Worm (Caenorhabditis elegans): Measurements from ENCODE around the gene clh-3.

- TF ChIP-seq B0261.1 (tag; optimal IDR thresholded peaks at IDR 0.05) = no peak
- no peak for TF ChIP-seq nhr-179 (tag; optimal IDR thresholded peaks at IDR 0.05)
- TF ChIP-seq lin-40 (tag; optimal IDR thresholded peaks at IDR 0.05) = no peak
- no peak for TF ChIP-seq unc-62 (GFP tag; optimal IDR thresholded peaks at IDR 0.05)
Measured at ce11 chrII:7217047-7217446, 8.7 kb downstream of the clh-3 start, which contains the start of gene E04F6.10.
